Fruit fly (Drosophila melanogaster) whole organism, embryonic: ENCODE results near the gene CG15414.
A peak's percentile ranks its signal among the peaks of the same experiment; 100 is the strongest.

ENCODE experiments used
- CG10209 ChIP-seq: fragments of 200-800 bp; sonication (Bioruptor generic); optimal IDR thresholded peaks from 3 replicates; lab custom pipeline; 2017; ENCODE audit warnings: missing biosample characterization, mild to moderate bottlenecking, missing genetic modification characterization, missing genetic modification reagents
- CG1024 ChIP-seq: fragments of 200-800 bp; sonication (Bioruptor generic); IDR thresholded peaks from 2 replicates; pipeline ENCODE4 v1.3.6; 2022; ENCODE audit warnings: missing biosample characterization, missing genetic modification characterization
- CG10431 ChIP-seq: fragments of 200-800 bp; sonication (Bioruptor generic); optimal IDR thresholded peaks from 3 replicates; lab custom pipeline; 2018; ENCODE audit warnings: missing biosample characterization, mild to moderate bottlenecking, missing genetic modification characterization
- CG10654 ChIP-seq: fragments of 200-800 bp; sonication (Bioruptor generic); optimal IDR thresholded peaks from 2 replicates; lab custom pipeline; 2016; ENCODE audit warnings: missing biosample characterization, missing genetic modification characterization
- CG10959 ChIP-seq: fragments of 200-800 bp; sonication (Bioruptor generic); IDR thresholded peaks from 2 replicates; pipeline ENCODE4 v1.3.6; 2022; ENCODE audit warnings: missing biosample characterization, missing genetic modification characterization
- CG11398 ChIP-seq: fragments of 200-800 bp; sonication (Bioruptor generic); optimal IDR thresholded peaks from 2 replicates; lab custom pipeline; 2016; ENCODE audit warnings: missing biosample characterization, missing genetic modification characterization
- CG11560 ChIP-seq: fragments of 200-800 bp; sonication (Bioruptor generic); IDR thresholded peaks from 3 replicates; pipeline ENCODE4 v1.3.6; 2022; ENCODE audit warnings: missing biosample characterization, missing genetic modification characterization
- CG12219 ChIP-seq: fragments of 200-800 bp; sonication (Bioruptor generic); optimal IDR thresholded peaks from 3 replicates; lab custom pipeline; 2018; ENCODE audit warnings: missing biosample characterization, mild to moderate bottlenecking, missing genetic modification characterization
- CG12236 ChIP-seq: fragments of 200-800 bp; sonication (Bioruptor generic); optimal IDR thresholded peaks from 2 replicates; lab custom pipeline; 2016; ENCODE audit warnings: missing biosample characterization, missing genetic modification characterization
- CG13296 ChIP-seq: fragments of 200-800 bp; sonication (Bioruptor generic); optimal IDR thresholded peaks from 3 replicates; lab custom pipeline; 2018; ENCODE audit warnings: missing biosample characterization, mild to moderate bottlenecking, missing genetic modification characterization
- CG13624 ChIP-seq: fragments of 200-800 bp; sonication (Bioruptor generic); optimal IDR thresholded peaks from 2 replicates; lab custom pipeline; 2016; ENCODE audit warnings: missing biosample characterization, missing genetic modification characterization
- CG13894 ChIP-seq: fragments of 200-800 bp; sonication (Bioruptor generic); optimal IDR thresholded peaks from 3 replicates; lab custom pipeline; 2018; ENCODE audit warnings: missing biosample characterization, mild to moderate bottlenecking, missing genetic modification characterization, moderate library complexity
- CG16813 ChIP-seq: fragments of 200-800 bp; sonication (Bioruptor generic); IDR thresholded peaks from 3 replicates; pipeline ENCODE4 v1.3.6; 2022; ENCODE audit warnings: missing biosample characterization, missing genetic modification characterization; ENCODE audit not compliant: partially characterized antibody
- CG17359 ChIP-seq: fragments of 200-800 bp; sonication (Bioruptor generic); optimal IDR thresholded peaks from 3 replicates; lab custom pipeline; 2018; ENCODE audit warnings: missing biosample characterization, mild to moderate bottlenecking, missing genetic modification characterization, moderate library complexity
- CG2875 ChIP-seq: fragments of 200-800 bp; sonication (Bioruptor generic); optimal IDR thresholded peaks from 2 replicates; lab custom pipeline; 2017; ENCODE audit warnings: missing biosample characterization, mild to moderate bottlenecking, missing genetic modification characterization, missing genetic modification reagents
- CG30020 ChIP-seq: fragments of 200-800 bp; optimal IDR thresholded peaks from 2 replicates; lab custom pipeline; 2019; ENCODE audit warnings: missing biosample characterization, mild to moderate bottlenecking, missing genetic modification characterization, moderate library complexity
- CG31388 ChIP-seq: fragments of 200-800 bp; sonication (Bioruptor generic); optimal IDR thresholded peaks from 2 replicates; lab custom pipeline; 2016; ENCODE audit warnings: missing biosample characterization, missing genetic modification characterization
- CG4404 ChIP-seq: fragments of 200-800 bp; sonication (Bioruptor generic); IDR thresholded peaks from 2 replicates; pipeline ENCODE4 v1.3.6; 2022; ENCODE audit warnings: missing biosample characterization, missing genetic modification characterization
- CG5180 ChIP-seq: fragments of 200-800 bp; sonication (Bioruptor generic); optimal IDR thresholded peaks from 3 replicates; lab custom pipeline; 2017; ENCODE audit warnings: missing biosample characterization, missing genetic modification characterization, mild to moderate bottlenecking, moderate library complexity, missing genetic modification reagents
- CG6813 ChIP-seq: fragments of 200-800 bp; sonication (Bioruptor generic); optimal IDR thresholded peaks from 2 replicates; lab custom pipeline; 2017; ENCODE audit warnings: missing biosample characterization, missing genetic modification characterization, mild to moderate bottlenecking, moderate library complexity, missing genetic modification reagents
- CG7271 ChIP-seq: fragments of 200-800 bp; sonication (Bioruptor generic); optimal IDR thresholded peaks from 2 replicates; lab custom pipeline; 2018; ENCODE audit warnings: missing biosample characterization, mild to moderate bottlenecking, missing genetic modification characterization, moderate library complexity
- CG7372 ChIP-seq: fragments of 200-800 bp; sonication (Bioruptor generic); IDR thresholded peaks from 2 replicates; pipeline ENCODE4 v1.3.6; 2022; ENCODE audit warnings: missing biosample characterization, missing genetic modification characterization
- CG7839 ChIP-seq: fragments of 200-800 bp; sonication (Bioruptor generic); optimal IDR thresholded peaks from 3 replicates; lab custom pipeline; 2018; ENCODE audit warnings: missing biosample characterization, mild to moderate bottlenecking, missing genetic modification characterization, moderate library complexity
- CG7928 ChIP-seq: fragments of 200-800 bp; sonication (Bioruptor generic); optimal IDR thresholded peaks from 2 replicates; lab custom pipeline; 2017; ENCODE audit warnings: missing biosample characterization, mild to moderate bottlenecking, missing genetic modification characterization
- Chrac-16 ChIP-seq: fragments of 200-800 bp; sonication (Bioruptor generic); optimal IDR thresholded peaks from 3 replicates; lab custom pipeline; 2016; ENCODE audit warnings: missing biosample characterization, missing genetic modification characterization
- D19B ChIP-seq: fragments of 200-800 bp; sonication (Bioruptor generic); optimal IDR thresholded peaks from 2 replicates; lab custom pipeline; 2017; ENCODE audit warnings: missing biosample characterization, mild to moderate bottlenecking, missing genetic modification characterization
- Gsc ChIP-seq: fragments of 200-800 bp; sonication (Bioruptor generic); IDR thresholded peaks from 2 replicates; pipeline ENCODE4 v1.3.6; 2022; ENCODE audit warnings: missing biosample characterization, missing genetic modification characterization
- Jarid2 ChIP-seq: fragments of 200-800 bp; sonication (Bioruptor generic); optimal IDR thresholded peaks from 3 replicates; lab custom pipeline; 2017; ENCODE audit warnings: mild to moderate bottlenecking, missing biosample characterization, missing genetic modification reagents, missing genetic modification characterization
- Med ChIP-seq: fragments of 200-800 bp; sonication (Bioruptor generic); peaks from one replicate; lab custom pipeline; 2016; ENCODE audit warnings: missing biosample characterization, missing genetic modification characterization, mild to moderate bottlenecking, inconsistent platforms, moderate library complexity
- Neu2 ChIP-seq: fragments of 200-800 bp; sonication (Bioruptor generic); optimal IDR thresholded peaks from 3 replicates; lab custom pipeline; 2016; ENCODE audit warnings: missing biosample characterization, missing genetic modification characterization, borderline replicate concordance
- Oli ChIP-seq: fragments of 200-800 bp; sonication (Bioruptor generic); optimal IDR thresholded peaks from 2 replicates; lab custom pipeline; 2018; ENCODE audit warnings: missing biosample characterization, mild to moderate bottlenecking, missing genetic modification characterization, moderate library complexity
- Ptx1 ChIP-seq: fragments of 200-800 bp; sonication (Bioruptor generic); IDR thresholded peaks from 2 replicates; pipeline ENCODE4 v1.3.6; 2022; ENCODE audit warnings: missing biosample characterization, missing genetic modification characterization
- Scr ChIP-seq: fragments of 200-800 bp; sonication (Bioruptor generic); IDR thresholded peaks from 2 replicates; pipeline ENCODE4 v1.3.6; 2022; ENCODE audit warnings: missing biosample characterization, missing genetic modification characterization; ENCODE audit not compliant: partially characterized antibody
- Six4 ChIP-seq: fragments of 200-800 bp; sonication (Bioruptor generic); optimal IDR thresholded peaks from 2 replicates; lab custom pipeline; 2016; ENCODE audit warnings: missing biosample characterization, missing genetic modification characterization
- Sox100B ChIP-seq: fragments of 200-800 bp; sonication (Bioruptor generic); optimal IDR thresholded peaks from 3 replicates; lab custom pipeline; 2018; ENCODE audit warnings: missing biosample characterization, mild to moderate bottlenecking, missing genetic modification characterization
- btn ChIP-seq: fragments of 200-800 bp; sonication (Bioruptor generic); optimal IDR thresholded peaks from 2 replicates; lab custom pipeline; 2016; ENCODE audit warnings: missing biosample characterization, missing genetic modification characterization
- dmrt11E ChIP-seq: fragments of 200-800 bp; sonication (Bioruptor generic); optimal IDR thresholded peaks from 3 replicates; lab custom pipeline; 2018; ENCODE audit warnings: missing biosample characterization, mild to moderate bottlenecking, missing genetic modification characterization, moderate library complexity
- en ChIP-seq: fragments of 200-800 bp; sonication (Bioruptor generic); optimal IDR thresholded peaks from 2 replicates; lab custom pipeline; 2016; ENCODE audit warnings: missing biosample characterization, missing genetic modification characterization
- fu2 ChIP-seq: fragments of 200-800 bp; sonication (Bioruptor generic); optimal IDR thresholded peaks from 2 replicates; lab custom pipeline; 2016; ENCODE audit warnings: missing biosample characterization, missing genetic modification characterization
- gfzf ChIP-seq: fragments of 200-800 bp; sonication (Bioruptor generic); optimal IDR thresholded peaks from 2 replicates; lab custom pipeline; 2016; ENCODE audit warnings: missing biosample characterization, mild to moderate bottlenecking, missing genetic modification characterization, moderate library complexity
- gsb ChIP-seq: fragments of 200-800 bp; sonication (Bioruptor generic); IDR thresholded peaks from 2 replicates; pipeline ENCODE4 v1.3.6; 2022; ENCODE audit warnings: missing biosample characterization, missing genetic modification characterization
- hkb ChIP-seq, 2 experiments: fragments of 200-800 bp in 1 of 2; fragments of >200 bp in 1 of 2; sonication (Bioruptor generic) in 1 of 2; IDR thresholded peaks in 1 of 2; optimal IDR thresholded peaks in 1 of 2; 2 replicates each; pipeline versions ENCODE4 v1.3.6 to Lab custom; 2017 to 2022; ENCODE audit warnings: missing biosample characterization in 1 of 2, missing genetic modification characterization in 1 of 2
- jing ChIP-seq: fragments of 200-800 bp; sonication (Bioruptor generic); optimal IDR thresholded peaks from 2 replicates; lab custom pipeline; 2018; ENCODE audit warnings: missing biosample characterization, mild to moderate bottlenecking, missing genetic modification characterization
- pho ChIP-seq: fragments of 200-800 bp; sonication (Bioruptor generic); optimal IDR thresholded peaks from 2 replicates; lab custom pipeline; 2016; ENCODE audit warnings: missing biosample characterization, missing genetic modification characterization
- sens-2 ChIP-seq: fragments of 200-800 bp; sonication (Bioruptor generic); IDR thresholded peaks from 2 replicates; pipeline ENCODE4 v1.3.6; 2022; ENCODE audit warnings: missing biosample characterization, missing genetic modification characterization
- tin ChIP-seq: fragments of 200-800 bp; sonication (Bioruptor generic); optimal IDR thresholded peaks from 3 replicates; lab custom pipeline; 2016; ENCODE audit warnings: missing biosample characterization, missing genetic modification characterization
- tio ChIP-seq: fragments of 200-800 bp; sonication (Bioruptor generic); optimal IDR thresholded peaks from 2 replicates; lab custom pipeline; 2017; ENCODE audit warnings: missing biosample characterization, missing genetic modification characterization, inconsistent platforms
- tx ChIP-seq: fragments of 200-800 bp; sonication (Bioruptor generic); optimal IDR thresholded peaks from 2 replicates; lab custom pipeline; 2016; ENCODE audit warnings: missing biosample characterization, missing genetic modification characterization
- vfl ChIP-seq: fragments of 200-800 bp; sonication (Bioruptor generic); optimal IDR thresholded peaks from 2 replicates; lab custom pipeline; 2016; ENCODE audit warnings: missing biosample characterization, missing genetic modification characterization
- wdn ChIP-seq: fragments of 200-800 bp; sonication (Bioruptor generic); IDR thresholded peaks from 2 replicates; pipeline ENCODE4 v1.3.6; 2022; ENCODE audit warnings: missing biosample characterization, missing genetic modification characterization

Gene CG15414

DNA sequence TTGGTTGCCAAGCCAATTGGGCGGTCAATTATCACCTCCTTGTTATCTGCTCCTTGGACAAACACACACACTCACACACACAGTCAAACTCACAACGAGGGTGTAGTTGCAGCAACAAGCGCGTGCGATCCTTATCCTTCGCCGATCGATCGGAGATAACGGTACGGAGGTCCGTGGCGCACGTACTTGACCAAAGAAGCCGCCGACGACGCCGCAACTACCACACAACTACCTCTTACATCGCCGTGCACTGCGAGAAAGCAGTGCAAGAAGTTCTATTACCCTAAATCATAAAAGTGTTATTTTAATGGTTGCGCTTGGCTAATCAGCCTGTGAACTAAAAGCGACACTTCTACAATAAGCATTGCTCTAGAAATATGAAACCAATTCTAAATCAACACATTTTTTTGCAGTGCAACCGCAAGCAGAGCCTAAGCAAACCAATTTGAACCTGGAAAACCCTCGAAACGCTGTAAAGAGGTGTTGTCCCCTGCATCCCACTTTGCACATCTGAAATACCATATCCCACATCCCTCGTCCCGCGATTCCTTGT, 42.2 kb upstream of the CG15414 start (continued):
- TF ChIP-seq gsb = no peak
- no peak for TF ChIP-seq CG10654 (GFP tag; lab: Kevin White, UChicago)
- peak; percentile 44 for TF ChIP-seq CG7839 (tag; lab: Kevin White, UChicago)
- TF ChIP-seq CG13296 (GFP tag; lab: Kevin White, UChicago) = no peak
- peak; percentile 90 for TF ChIP-seq Med (GFP tag; lab: Kevin White, UChicago)
- TF ChIP-seq Neu2 = peak; percentile 78
- no peak for TF ChIP-seq CG16813 (GFP tag; lab: Robert Waterston, UW)
- peak; percentile 50 for TF ChIP-seq CG6813 (GFP tag; lab: Kevin White, UChicago)
- TF ChIP-seq CG7372 (GFP tag; lab: Robert Waterston, UW) = no peak
- TF ChIP-seq CG7928 (GFP tag; lab: Kevin White, UChicago) = no peak
- TF ChIP-seq Oli (tag; lab: Kevin White, UChicago) = peak; percentile 56
- no peak for TF ChIP-seq CG11560 (tag; lab: Robert Waterston, UW)
- peak; percentile 61 for TF ChIP-seq en (GFP tag; lab: Kevin White, UChicago)
- no peak for TF ChIP-seq hkb (optimal IDR thresholded peaks at IDR 0.05; lab: Kevin White, UChicago)
- TF ChIP-seq hkb (GFP tag; IDR thresholded peaks at IDR 0.05; lab: Robert Waterston, UW) = 0 out of 2 replicates have a peak, but pooled peaks have one; percentile 12
- TF ChIP-seq btn (GFP tag; lab: Kevin White, UChicago) = peak; percentile 40
- no peak for TF ChIP-seq vfl (GFP tag; lab: Kevin White, UChicago)
- TF ChIP-seq CG12219 (GFP tag; lab: Kevin White, UChicago) = no peak
- TF ChIP-seq CG30020 (tag; lab: Kevin White, UChicago) = no peak
- peak; percentile 22 for TF ChIP-seq CG2875 (GFP tag; lab: Kevin White, UChicago)
- TF ChIP-seq CG13894 (tag; lab: Kevin White, UChicago) = no peak
- TF ChIP-seq CG4404 = peak; percentile 85
- TF ChIP-seq gfzf (GFP tag; lab: Kevin White, UChicago) = no peak
- peak; percentile 82 for TF ChIP-seq CG10959
- TF ChIP-seq Scr (GFP tag; lab: Robert Waterston, UW) = no peak
- TF ChIP-seq CG11398 = no peak
- TF ChIP-seq Sox100B (GFP tag; lab: Kevin White, UChicago) = no peak
- 0 out of 2 replicates have a peak, but pooled peaks have one; percentile 9 for TF ChIP-seq Gsc (GFP tag; lab: Robert Waterston, UW)
- TF ChIP-seq CG12236 (GFP tag; lab: Kevin White, UChicago) = peak; percentile 22
- TF ChIP-seq jing = peak; percentile 5
- TF ChIP-seq Six4 (GFP tag; lab: Kevin White, UChicago) = peak; percentile 12
- no peak for TF ChIP-seq pho (GFP tag; lab: Kevin White, UChicago)
- no peak for TF ChIP-seq CG31388 (GFP tag; lab: Kevin White, UChicago)
- TF ChIP-seq tx (GFP tag; lab: Kevin White, UChicago) = peak; percentile 25
- no peak for TF ChIP-seq tio
- TF ChIP-seq CG5180 (GFP tag; lab: Kevin White, UChicago) = no peak
- no peak for TF ChIP-seq D19B (GFP tag; lab: Kevin White, UChicago)
- no peak for TF ChIP-seq Jarid2 (GFP tag; lab: Kevin White, UChicago)
- TF ChIP-seq wdn (GFP tag; lab: Robert Waterston, UW) = no peak
- peak; percentile 49 for TF ChIP-seq Ptx1 (GFP tag; lab: Robert Waterston, UW)
- no peak for TF ChIP-seq CG10431 (GFP tag; lab: Kevin White, UChicago)
- peak; percentile 45; the same call in 1 of the 2 replicates for TF ChIP-seq CG1024 (GFP tag; lab: Robert Waterston, UW)
- no peak for TF ChIP-seq sens-2 (GFP tag; lab: Robert Waterston, UW)
- no peak for TF ChIP-seq CG17359 (tag; lab: Kevin White, UChicago)
- no peak for TF ChIP-seq CG13624 (GFP tag; lab: Kevin White, UChicago)
- peak; percentile 82 for TF ChIP-seq dmrt11E (tag; lab: Kevin White, UChicago)
- peak; percentile 40 for TF ChIP-seq tin (GFP tag; lab: Kevin White, UChicago)
- TF ChIP-seq fu2 (GFP tag; lab: Kevin White, UChicago) = no peak
- TF ChIP-seq CG10209 (GFP tag; lab: Kevin White, UChicago) = peak; percentile 27
- TF ChIP-seq CG7271 (tag; lab: Kevin White, UChicago) = peak; percentile 78
- peak; percentile 68 for TF ChIP-seq Chrac-16 (GFP tag; lab: Kevin White, UChicago)
